Fruit fly (Drosophila melanogaster) whole organism, pupa: Measurements from ENCODE around the gene CG32700.
A peak's percentile ranks its signal among the peaks of the same experiment; 100 is the strongest.

Experiments
- CG12605 ChIP-seq: fragments of 200-800 bp; sonication (Bioruptor generic); IDR thresholded peaks from 2 replicates; pipeline ENCODE4 v1.3.6; 2022; ENCODE audit warnings: missing biosample characterization, missing genetic modification characterization
- CG14655 ChIP-seq: fragments of 200-800 bp; sonication (Bioruptor generic); optimal IDR thresholded peaks from 3 replicates; lab custom pipeline; 2017; ENCODE audit warnings: mild to moderate bottlenecking, missing biosample characterization, missing genetic modification reagents, missing genetic modification characterization
- CG17806 ChIP-seq: fragments of 200-800 bp; sonication (Bioruptor generic); optimal IDR thresholded peaks from 2 replicates; lab custom pipeline; 2018; ENCODE audit warnings: missing biosample characterization, mild to moderate bottlenecking, missing genetic modification characterization, moderate library complexity
- CG32121 ChIP-seq: fragments of 200-800 bp; sonication (Bioruptor generic); IDR thresholded peaks from 2 replicates; pipeline ENCODE4 v1.3.6; 2022; ENCODE audit warnings: missing biosample characterization, missing genetic modification characterization
- CG34367 ChIP-seq: fragments of 200-800 bp; sonication (Bioruptor generic); optimal IDR thresholded peaks from 2 replicates; lab custom pipeline; 2018; ENCODE audit warnings: missing biosample characterization, mild to moderate bottlenecking, missing genetic modification characterization
- CG8159 ChIP-seq: fragments of 200-800 bp; sonication (Bioruptor generic); optimal IDR thresholded peaks from 3 replicates; lab custom pipeline; 2018; ENCODE audit warnings: missing biosample characterization, mild to moderate bottlenecking, missing genetic modification characterization, moderate library complexity
- D1 ChIP-seq: fragments of 200-800 bp; sonication (Bioruptor generic); optimal IDR thresholded peaks from 2 replicates; lab custom pipeline; 2018; ENCODE audit warnings: missing biosample characterization, mild to moderate bottlenecking, missing genetic modification characterization, moderate library complexity
- EcR ChIP-seq: fragments of 200-800 bp; sonication (Bioruptor generic); optimal IDR thresholded peaks from 3 replicates; lab custom pipeline; 2019; ENCODE audit warnings: missing biosample characterization, missing genetic modification characterization, mild to moderate bottlenecking, moderate library complexity, missing genetic modification reagents
- Snoo ChIP-seq: fragments of 200-800 bp; sonication (Bioruptor generic); optimal IDR thresholded peaks from 3 replicates; lab custom pipeline; 2017; ENCODE audit warnings: missing biosample characterization, mild to moderate bottlenecking, missing genetic modification characterization, inconsistent platforms
- fd96Ca ChIP-seq: fragments of 200-800 bp; sonication (Bioruptor generic); IDR thresholded peaks from 3 replicates; pipeline ENCODE4 v1.3.6; 2022; ENCODE audit warnings: missing biosample characterization, missing genetic modification characterization
- gl ChIP-seq: fragments of 200-800 bp; sonication (Bioruptor generic); optimal IDR thresholded peaks from 2 replicates; lab custom pipeline; 2018; ENCODE audit warnings: missing biosample characterization, mild to moderate bottlenecking, missing genetic modification characterization
- rn ChIP-seq: fragments of 200-800 bp; sonication (Bioruptor generic); IDR thresholded peaks from 2 replicates; pipeline ENCODE4 v1.3.6; 2022; ENCODE audit warnings: missing biosample characterization, missing genetic modification characterization

DNA sequence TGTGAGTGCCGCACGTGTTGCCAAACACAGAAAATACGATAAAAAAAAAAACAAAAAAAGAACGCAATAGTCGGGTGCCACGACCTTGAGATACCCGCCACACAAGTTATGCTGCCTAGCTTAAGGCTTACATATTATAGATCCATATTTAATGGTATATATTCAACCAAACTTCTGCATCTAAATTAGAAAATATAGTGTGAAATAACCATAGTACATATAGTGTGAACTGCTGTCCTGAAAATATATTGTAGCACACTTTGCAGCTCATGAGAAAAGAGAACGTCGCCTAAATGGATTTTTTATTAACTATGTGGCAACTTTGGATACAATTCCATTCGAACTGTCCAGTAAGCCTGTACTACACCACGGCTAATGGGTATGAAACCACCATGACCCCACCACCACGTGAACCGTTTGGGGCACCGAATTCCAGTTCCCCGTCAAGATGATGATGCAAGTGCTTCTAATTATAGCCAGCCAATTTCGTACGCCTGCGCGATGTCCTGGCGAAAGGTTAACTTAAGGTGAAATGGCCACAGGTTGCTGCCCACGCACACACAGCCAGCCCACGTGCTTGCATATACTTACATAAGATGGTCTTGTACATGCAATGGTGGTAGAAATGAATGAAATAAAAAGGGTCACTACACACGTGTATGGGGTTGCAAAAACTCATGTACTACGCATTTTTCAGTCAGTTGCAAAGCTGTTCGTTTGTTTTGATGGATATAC lies 49.6 kb upstream of the CG32700 start:
- TF ChIP-seq CG8159 (peak; percentile 79), CG12605 (peak; percentile 81), CG32121 (GFP tag; lab: Robert Waterston, UW) (peak; percentile 46; the same call in 1 of the 2 replicates), CG34367 (peak; percentile 59), fd96Ca (GFP tag; lab: Robert Waterston, UW) (peak; percentile 60; the same call in 2 of the 3 replicates), EcR (GFP tag; lab: Kevin White, UChicago) (no peak), D1 (tag; lab: Kevin White, UChicago) (no peak), Snoo (tag; lab: Kevin White, UChicago) (peak; percentile 62), gl (tag; lab: Kevin White, UChicago) (peak; percentile 15), rn (no peak), CG17806 (tag; lab: Kevin White, UChicago) (peak; percentile 61), CG14655 (no peak)
